Worm (Caenorhabditis elegans) whole organism, mixed stage, embryonic: ENCODE results near the gene vgln-1.

ENCODE experiments used
- M03D4.4 ChIP-seq: sonication (generic microtip); optimal IDR thresholded peaks from 2 replicates; lab custom pipeline; 2017; ENCODE audit warnings: mild to moderate bottlenecking, missing genetic modification characterization, missing compliant biosample characterization
- bed-3 ChIP-seq: fragments of 200-800 bp; sonication (Bioruptor generic); optimal IDR thresholded peaks from 3 replicates; lab custom pipeline; 2018; ENCODE audit warnings: mild to moderate bottlenecking, missing genetic modification characterization, moderate library complexity, missing compliant biosample characterization
- blmp-1 ChIP-seq: fragments of 150-350 bp; optimal IDR thresholded peaks from 2 replicates; lab custom pipeline; 2014; ENCODE audit warnings: missing biosample characterization, missing genetic modification characterization
- ceh-39 ChIP-seq: fragments of 150-350 bp; optimal IDR thresholded peaks from 2 replicates; lab custom pipeline; 2014; ENCODE audit warnings: missing biosample characterization, missing genetic modification characterization
- ceh-43 ChIP-seq: fragments of 200-800 bp; sonication (Bioruptor generic); optimal IDR thresholded peaks from 2 replicates; lab custom pipeline; 2018; ENCODE audit warnings: mild to moderate bottlenecking, missing genetic modification characterization, moderate library complexity, missing compliant biosample characterization
- ceh-83 ChIP-seq: fragments of 200-800 bp; sonication (Bioruptor generic); optimal IDR thresholded peaks from 2 replicates; lab custom pipeline; 2018; ENCODE audit warnings: mild to moderate bottlenecking, missing genetic modification characterization, missing compliant biosample characterization
- ces-1 ChIP-seq: fragments of 150-350 bp; optimal IDR thresholded peaks from 2 replicates; lab custom pipeline; 2014; ENCODE audit warnings: missing biosample characterization, missing genetic modification reagents, missing genetic modification characterization
- cnd-1 ChIP-seq: fragments of 200-800 bp; sonication (Bioruptor generic); optimal IDR thresholded peaks from 2 replicates; lab custom pipeline; 2018; ENCODE audit warnings: mild to moderate bottlenecking, missing genetic modification characterization, missing compliant biosample characterization
- drap-1 ChIP-seq: fragments of 200-800 bp; sonication (Bioruptor generic); optimal IDR thresholded peaks from 3 replicates; lab custom pipeline; 2018; ENCODE audit warnings: mild to moderate bottlenecking, missing genetic modification characterization, missing compliant biosample characterization
- elt-3 ChIP-seq: fragments of 150-350 bp; optimal IDR thresholded peaks from 2 replicates; lab custom pipeline; 2014; ENCODE audit warnings: missing biosample characterization, missing genetic modification characterization
- flh-1 ChIP-seq: fragments of 200-800 bp; sonication (Bioruptor generic); optimal IDR thresholded peaks from 2 replicates; lab custom pipeline; 2018; ENCODE audit warnings: mild to moderate bottlenecking, missing genetic modification characterization, moderate library complexity, missing compliant biosample characterization
- ham-2 ChIP-seq: fragments of 200-800 bp; sonication (Bioruptor generic); optimal IDR thresholded peaks from 2 replicates; lab custom pipeline; 2018; ENCODE audit warnings: mild to moderate bottlenecking, missing genetic modification characterization, missing compliant biosample characterization
- hlh-1 ChIP-seq: fragments of 150-350 bp; optimal IDR thresholded peaks from 2 replicates; lab custom pipeline; 2014; ENCODE audit warnings: missing biosample characterization, missing genetic modification reagents, missing genetic modification characterization
- lin-13 ChIP-seq: fragments of 150-350 bp; optimal IDR thresholded peaks from 2 replicates; lab custom pipeline; 2014; ENCODE audit warnings: missing biosample characterization, missing genetic modification characterization
- lsy-2 ChIP-seq: fragments of 150-350 bp; optimal IDR thresholded peaks from 2 replicates; lab custom pipeline; 2014; ENCODE audit warnings: missing biosample characterization, missing genetic modification characterization
- mab-5 ChIP-seq: fragments of 150-350 bp; optimal IDR thresholded peaks from 2 replicates; lab custom pipeline; 2014; ENCODE audit warnings: missing biosample characterization, missing genetic modification characterization
- mep-1 ChIP-seq: fragments of 150-350 bp; optimal IDR thresholded peaks from 2 replicates; lab custom pipeline; 2017; ENCODE audit warnings: missing biosample characterization, missing genetic modification reagents, missing genetic modification characterization, inconsistent platforms
- mls-2 ChIP-seq: sonication (generic microtip); optimal IDR thresholded peaks from 2 replicates; lab custom pipeline; 2016; ENCODE audit warnings: mild to moderate bottlenecking, missing genetic modification characterization, moderate library complexity, missing compliant biosample characterization
- nhr-12 ChIP-seq: fragments of 150-350 bp; optimal IDR thresholded peaks from 2 replicates; lab custom pipeline; 2014; ENCODE audit warnings: missing biosample characterization, missing genetic modification characterization
- nhr-2 ChIP-seq: fragments of 150-350 bp; optimal IDR thresholded peaks from 2 replicates; lab custom pipeline; 2014; ENCODE audit warnings: missing biosample characterization, missing genetic modification characterization
- nhr-237 ChIP-seq: fragments of 150-350 bp; optimal IDR thresholded peaks from 2 replicates; lab custom pipeline; 2014; ENCODE audit warnings: missing biosample characterization, missing genetic modification characterization
- nhr-28 ChIP-seq: fragments of 150-350 bp; optimal IDR thresholded peaks from 2 replicates; lab custom pipeline; 2014; ENCODE audit warnings: missing biosample characterization, missing genetic modification characterization
- nhr-76 ChIP-seq: sonication (generic microtip); optimal IDR thresholded peaks from 2 replicates; lab custom pipeline; 2017; ENCODE audit warnings: missing biosample characterization, missing genetic modification characterization
- pha-4 ChIP-seq: fragments of 150-350 bp; optimal IDR thresholded peaks from 2 replicates; lab custom pipeline; 2018; ENCODE audit warnings: missing biosample characterization, missing genetic modification reagents, missing genetic modification characterization
- sem-2 ChIP-seq: fragments of 200-800 bp; sonication (Bioruptor generic); optimal IDR thresholded peaks from 2 replicates; lab custom pipeline; 2018; ENCODE audit warnings: mild to moderate bottlenecking, missing genetic modification characterization, missing compliant biosample characterization
- snpc-4 ChIP-seq: fragments of 150-350 bp; optimal IDR thresholded peaks from 2 replicates; lab custom pipeline; 2014; ENCODE audit warnings: missing biosample characterization, missing genetic modification characterization
- sptf-1 ChIP-seq: sonication (generic microtip); optimal IDR thresholded peaks from 2 replicates; lab custom pipeline; 2017; ENCODE audit warnings: mild to moderate bottlenecking, missing genetic modification characterization, moderate library complexity, missing compliant biosample characterization
- tbx-8 ChIP-seq: fragments of 200-800 bp; sonication (Bioruptor generic); optimal IDR thresholded peaks from 2 replicates; lab custom pipeline; 2018; ENCODE audit warnings: mild to moderate bottlenecking, missing genetic modification characterization, moderate library complexity, missing compliant biosample characterization
- unc-120 ChIP-seq: sonication (generic microtip); optimal IDR thresholded peaks from 2 replicates; lab custom pipeline; 2017; ENCODE audit warnings: missing genetic modification characterization, missing compliant biosample characterization; ENCODE audit not compliant: poor library complexity, severe bottlenecking
- unc-39 ChIP-seq: fragments of 150-350 bp; optimal IDR thresholded peaks from 2 replicates; lab custom pipeline; 2014; ENCODE audit warnings: missing biosample characterization, missing genetic modification characterization
- unc-62 ChIP-seq: fragments of 150-350 bp; optimal IDR thresholded peaks from 2 replicates; lab custom pipeline; 2014; ENCODE audit warnings: missing biosample characterization, missing genetic modification reagents, missing genetic modification characterization
- zip-8 ChIP-seq: fragments of 150-350 bp; optimal IDR thresholded peaks from 2 replicates; lab custom pipeline; 2014; ENCODE audit warnings: missing biosample characterization, missing genetic modification characterization
- ztf-11 ChIP-seq: fragments of 150-350 bp; optimal IDR thresholded peaks from 2 replicates; lab custom pipeline; 2014; ENCODE audit warnings: missing biosample characterization, missing genetic modification characterization

The vgln-1 gene

ce11 chrII:9891031-9891689 is at the start of gene vgln-1:
TSS of gene vgln-1 (minus strand) at chrII:9891081.
- no peak for TF ChIP-seq nhr-76 (tag; lab: Kevin White, UChicago)
- peak; percentile 20 for TF ChIP-seq pha-4 (tag; lab: Kevin White, UChicago)
- TF ChIP-seq ceh-43: no peak
- TF ChIP-seq sem-2 (GFP tag; lab: Kevin White, UChicago): no peak
- TF ChIP-seq sptf-1 (tag; lab: Kevin White, UChicago): peak; percentile 7
- TF ChIP-seq ceh-39: no peak
- no peak for TF ChIP-seq lsy-2
- TF ChIP-seq, all 35 proteins: peak for 2

- no peak for TF ChIP-seq M03D4.4 (tag; lab: Kevin White, UChicago)
- TF ChIP-seq lsy-2: peak; percentile 81
- TF ChIP-seq elt-3 (tag; lab: Kevin White, UChicago): no peak
- peak; percentile 34 for TF ChIP-seq drap-1 (GFP tag; lab: Kevin White, UChicago)
- TF ChIP-seq lin-13 (tag; lab: Kevin White, UChicago): peak; percentile 81
- no peak for TF ChIP-seq nhr-28 (tag; lab: Kevin White, UChicago)
- no peak for TF ChIP-seq mab-5
- no peak for TF ChIP-seq ceh-39
- TF ChIP-seq unc-120: no peak
- no peak for TF ChIP-seq flh-1 (GFP tag; lab: Kevin White, UChicago)
- TF ChIP-seq bed-3 (GFP tag; lab: Kevin White, UChicago): no peak
- TF ChIP-seq ces-1: peak; percentile 61
- no peak for TF ChIP-seq mls-2 (tag; lab: Kevin White, UChicago)
- peak; percentile 82 for TF ChIP-seq pha-4 (tag; lab: Kevin White, UChicago)
- peak; percentile 54 for TF ChIP-seq hlh-1
- TF ChIP-seq unc-62 (GFP tag; lab: Kevin White, UChicago): no peak
- TF ChIP-seq mep-1 (tag; lab: Kevin White, UChicago): peak; percentile 91
- peak; percentile 76 for TF ChIP-seq nhr-237
- no peak for TF ChIP-seq zip-8 (tag; lab: Kevin White, UChicago)
- TF ChIP-seq sptf-1 (tag; lab: Kevin White, UChicago): peak; percentile 74
- TF ChIP-seq snpc-4 (tag; lab: Kevin White, UChicago): no peak
- TF ChIP-seq unc-39 (tag; lab: Kevin White, UChicago): no peak
- TF ChIP-seq tbx-8 (GFP tag; lab: Kevin White, UChicago): no peak
- TF ChIP-seq nhr-12 (tag; lab: Kevin White, UChicago): no peak
- no peak for TF ChIP-seq ceh-43
- no peak for TF ChIP-seq nhr-76 (tag; lab: Kevin White, UChicago)
- no peak for TF ChIP-seq nhr-2 (tag; lab: Kevin White, UChicago)
- peak; percentile 36 for TF ChIP-seq cnd-1
Observed at ce11 chrII:9940430-9940829, 49.5 kb upstream of the vgln-1 start, which contains the start of gene ufd-3. TSS of gene ufd-3 (plus strand) at chrII:9940753.

- no peak for TF ChIP-seq mls-2 (tag; lab: Kevin White, UChicago)
- TF ChIP-seq flh-1 (GFP tag; lab: Kevin White, UChicago): no peak
- no peak for TF ChIP-seq zip-8 (tag; lab: Kevin White, UChicago)
- no peak for TF ChIP-seq unc-62 (GFP tag; lab: Kevin White, UChicago)
- TF ChIP-seq hlh-1: no peak
- no peak for TF ChIP-seq ham-2 (GFP tag; lab: Kevin White, UChicago)
- TF ChIP-seq nhr-28 (tag; lab: Kevin White, UChicago): no peak
Observed at ce11 chrII:9938877-9939276, 48.0 kb upstream of the vgln-1 start, which contains the start of the genes C05C10.7 and C05C10.5. TSS of gene C05C10.7 (minus strand) at chrII:9938971. TSS of gene C05C10.5 (plus strand) at chrII:9939040.

ce11 chrII:9937611-9938010 is 46.7 kb upstream of the vgln-1 start:
- peak; percentile 38 for TF ChIP-seq hlh-1
- TF ChIP-seq ceh-83 (GFP tag; lab: Kevin White, UChicago): no peak

- TF ChIP-seq sem-2 (GFP tag; lab: Kevin White, UChicago): no peak
- TF ChIP-seq ztf-11: no peak
- no peak for TF ChIP-seq nhr-2 (tag; lab: Kevin White, UChicago)
- TF ChIP-seq blmp-1 (tag; lab: Kevin White, UChicago): no peak
- no peak for TF ChIP-seq nhr-237
- no peak for TF ChIP-seq M03D4.4 (tag; lab: Kevin White, UChicago)
Observed at ce11 chrII:9936859-9937258, 46.0 kb upstream of the vgln-1 start, which contains the start of gene C05C10.3. TSS of gene C05C10.3 (minus strand) at chrII:9936893.
